Worm (Caenorhabditis elegans) whole organism, mixed stage, embryonic: Measurements from ENCODE around the gene manf-1.

Source experiments
- bed-3 ChIP-seq: fragments of 200-800 bp; sonication (Bioruptor generic); optimal IDR thresholded peaks from 3 replicates; lab custom pipeline; 2018; ENCODE audit warnings: mild to moderate bottlenecking, missing genetic modification characterization, moderate library complexity, missing compliant biosample characterization
- ceh-39 ChIP-seq: fragments of 150-350 bp; optimal IDR thresholded peaks from 2 replicates; lab custom pipeline; 2014; ENCODE audit warnings: missing biosample characterization, missing genetic modification characterization
- ceh-43 ChIP-seq: fragments of 200-800 bp; sonication (Bioruptor generic); optimal IDR thresholded peaks from 2 replicates; lab custom pipeline; 2018; ENCODE audit warnings: mild to moderate bottlenecking, missing genetic modification characterization, moderate library complexity, missing compliant biosample characterization
- elt-3 ChIP-seq: fragments of 150-350 bp; optimal IDR thresholded peaks from 2 replicates; lab custom pipeline; 2014; ENCODE audit warnings: missing biosample characterization, missing genetic modification characterization
- lin-13 ChIP-seq: fragments of 150-350 bp; optimal IDR thresholded peaks from 2 replicates; lab custom pipeline; 2014; ENCODE audit warnings: missing biosample characterization, missing genetic modification characterization
- mab-5 ChIP-seq: fragments of 150-350 bp; optimal IDR thresholded peaks from 2 replicates; lab custom pipeline; 2014; ENCODE audit warnings: missing biosample characterization, missing genetic modification characterization
- nhr-12 ChIP-seq: fragments of 150-350 bp; optimal IDR thresholded peaks from 2 replicates; lab custom pipeline; 2014; ENCODE audit warnings: missing biosample characterization, missing genetic modification characterization
- nhr-237 ChIP-seq: fragments of 150-350 bp; optimal IDR thresholded peaks from 2 replicates; lab custom pipeline; 2014; ENCODE audit warnings: missing biosample characterization, missing genetic modification characterization
- pha-4 ChIP-seq: fragments of 150-350 bp; optimal IDR thresholded peaks from 2 replicates; lab custom pipeline; 2018; ENCODE audit warnings: missing biosample characterization, missing genetic modification reagents, missing genetic modification characterization
- unc-39 ChIP-seq: fragments of 150-350 bp; optimal IDR thresholded peaks from 2 replicates; lab custom pipeline; 2014; ENCODE audit warnings: missing biosample characterization, missing genetic modification characterization
- unc-62 ChIP-seq: fragments of 150-350 bp; optimal IDR thresholded peaks from 2 replicates; lab custom pipeline; 2014; ENCODE audit warnings: missing biosample characterization, missing genetic modification reagents, missing genetic modification characterization
- ztf-11 ChIP-seq: fragments of 150-350 bp; optimal IDR thresholded peaks from 2 replicates; lab custom pipeline; 2014; ENCODE audit warnings: missing biosample characterization, missing genetic modification characterization

- no peak for TF ChIP-seq pha-4 (tag; lab: Kevin White, UChicago)
- no peak for TF ChIP-seq unc-62
- TF ChIP-seq unc-39 (tag; lab: Kevin White, UChicago) = no peak
- no peak for TF ChIP-seq ceh-39 (tag; lab: Kevin White, UChicago)
- TF ChIP-seq elt-3 (tag; lab: Kevin White, UChicago) = no peak
- no peak for TF ChIP-seq nhr-12 (tag; lab: Kevin White, UChicago)
- TF ChIP-seq lin-13 (tag; lab: Kevin White, UChicago) = peak; percentile 4
- TF ChIP-seq mab-5 = no peak
- TF ChIP-seq bed-3 (GFP tag; lab: Kevin White, UChicago) = no peak
- no peak for TF ChIP-seq ceh-43 (GFP tag; lab: Kevin White, UChicago)
- no peak for TF ChIP-seq ztf-11 (tag; lab: Kevin White, UChicago)
- TF ChIP-seq nhr-237 (tag; lab: Kevin White, UChicago) = peak; percentile 12
Measured at ce11 chrIV:2890401-2890952, 37.7 kb downstream of the manf-1 start, which contains the start of the genes nprt-1 and dib-1.
